Worm (Caenorhabditis elegans) whole organism, L4/young adult: Measurements from ENCODE around the gene T02H6.6.

ENCODE experiments used
- dao-5 ChIP-seq: sonication (generic microtip); optimal IDR thresholded peaks from 2 replicates; lab custom pipeline; 2016; ENCODE audit warnings: missing genotype, missing genetic modification characterization, moderate library complexity, missing compliant biosample characterization
- him-1 ChIP-seq: sonication (generic microtip); optimal IDR thresholded peaks from 2 replicates; lab custom pipeline; 2016; ENCODE audit warnings: missing genotype, missing genetic modification reagents, missing genetic modification characterization, missing compliant biosample characterization

ce11 chrII:678581-678980 is 5.0 kb upstream of the T02H6.6 start, which contains the start of gene T02H6.9:
- TF ChIP-seq dao-5 (no peak), him-1 (tag; lab: Kevin White, UChicago) (no peak)
